Fruit fly (Drosophila melanogaster) whole organism, embryonic: ENCODE measurements around the gene Actn.

ENCODE experiments used
- Aef1 ChIP-seq: fragments of 200-800 bp; sonication (Bioruptor generic); IDR thresholded peaks from 3 replicates; pipeline ENCODE4 v1.3.6; 2022; ENCODE audit warnings: missing biosample characterization, missing genetic modification characterization
- Bteb2 ChIP-seq: fragments of 200-800 bp; sonication (Bioruptor generic); optimal IDR thresholded peaks from 2 replicates; lab custom pipeline; 2016; ENCODE audit warnings: missing biosample characterization, missing genetic modification characterization
- CG10321 ChIP-seq: fragments of 200-800 bp; sonication (Bioruptor generic); IDR thresholded peaks from 2 replicates; pipeline ENCODE4 v1.3.6; 2022; ENCODE audit warnings: missing biosample characterization, missing genetic modification characterization
- CG11723 ChIP-seq: fragments of 200-800 bp; sonication (Bioruptor generic); optimal IDR thresholded peaks from 2 replicates; lab custom pipeline; 2017; ENCODE audit warnings: missing biosample characterization, mild to moderate bottlenecking, missing genetic modification characterization
- CG15479 ChIP-seq: fragments of 200-800 bp; sonication (Bioruptor generic); optimal IDR thresholded peaks from 3 replicates; lab custom pipeline; 2019; ENCODE audit warnings: missing biosample characterization, mild to moderate bottlenecking, missing genetic modification characterization, moderate library complexity
- CG15514 ChIP-seq: fragments of 200-800 bp; sonication (Bioruptor generic); optimal IDR thresholded peaks from 3 replicates; lab custom pipeline; 2017; ENCODE audit warnings: missing biosample characterization, missing genetic modification characterization, mild to moderate bottlenecking, moderate library complexity, missing genetic modification reagents
- CG16815 ChIP-seq: fragments of 200-800 bp; sonication (Bioruptor generic); optimal IDR thresholded peaks from 3 replicates; lab custom pipeline; 2017; ENCODE audit warnings: missing biosample characterization, mild to moderate bottlenecking, missing genetic modification characterization
- CG17385 ChIP-seq: fragments of 200-800 bp; sonication (Bioruptor generic); optimal IDR thresholded peaks from 3 replicates; lab custom pipeline; 2018; ENCODE audit warnings: missing biosample characterization, mild to moderate bottlenecking, missing genetic modification characterization
- CG18599 ChIP-seq: fragments of 200-800 bp; sonication (Bioruptor generic); optimal IDR thresholded peaks from 3 replicates; lab custom pipeline; 2017; ENCODE audit warnings: missing biosample characterization, missing genetic modification characterization, mild to moderate bottlenecking, moderate library complexity, missing genetic modification reagents
- CG18619 ChIP-seq: fragments of 200-800 bp; sonication (Bioruptor generic); optimal IDR thresholded peaks from 3 replicates; lab custom pipeline; 2017; ENCODE audit warnings: missing biosample characterization, mild to moderate bottlenecking, missing genetic modification characterization
- CG2199 ChIP-seq: fragments of 200-800 bp; sonication (Bioruptor generic); IDR thresholded peaks from 3 replicates; pipeline ENCODE4 v1.3.6; 2022; ENCODE audit warnings: missing biosample characterization, missing genetic modification characterization
- CG4617 ChIP-seq: fragments of 200-800 bp; sonication (Bioruptor generic); optimal IDR thresholded peaks from 3 replicates; lab custom pipeline; 2016; ENCODE audit warnings: missing biosample characterization, missing genetic modification characterization, borderline replicate concordance
- CG6654 ChIP-seq: fragments of 200-800 bp; sonication (Bioruptor generic); optimal IDR thresholded peaks from 2 replicates; lab custom pipeline; 2017; ENCODE audit warnings: missing biosample characterization, mild to moderate bottlenecking, missing genetic modification characterization
- CG6683 ChIP-seq: fragments of 200-800 bp; sonication (Bioruptor generic); optimal IDR thresholded peaks from 2 replicates; lab custom pipeline; 2017; ENCODE audit warnings: missing biosample characterization, mild to moderate bottlenecking, missing genetic modification characterization, missing genetic modification reagents
- CG7839 ChIP-seq: fragments of 200-800 bp; sonication (Bioruptor generic); optimal IDR thresholded peaks from 3 replicates; lab custom pipeline; 2018; ENCODE audit warnings: missing biosample characterization, mild to moderate bottlenecking, missing genetic modification characterization, moderate library complexity
- CG7928 ChIP-seq: fragments of 200-800 bp; sonication (Bioruptor generic); optimal IDR thresholded peaks from 2 replicates; lab custom pipeline; 2017; ENCODE audit warnings: missing biosample characterization, mild to moderate bottlenecking, missing genetic modification characterization
- CG9437 ChIP-seq: fragments of 200-800 bp; sonication (Bioruptor generic); optimal IDR thresholded peaks from 2 replicates; lab custom pipeline; 2018; ENCODE audit warnings: missing biosample characterization, mild to moderate bottlenecking, missing genetic modification characterization
- Chrac-16 ChIP-seq: fragments of 200-800 bp; sonication (Bioruptor generic); optimal IDR thresholded peaks from 3 replicates; lab custom pipeline; 2016; ENCODE audit warnings: missing biosample characterization, missing genetic modification characterization
- Deaf1 ChIP-seq: fragments of 200-800 bp; optimal IDR thresholded peaks from 3 replicates; lab custom pipeline; 2019; ENCODE audit warnings: missing biosample characterization, mild to moderate bottlenecking, missing genetic modification characterization, moderate library complexity
- Dll ChIP-seq: fragments of 200-800 bp; sonication (Bioruptor generic); IDR thresholded peaks from 4 replicates; pipeline ENCODE4 v1.3.6; 2022; ENCODE audit warnings: missing biosample characterization, missing genetic modification characterization; ENCODE audit not compliant: partially characterized antibody
- Dp ChIP-seq: fragments of 200-800 bp; sonication (Bioruptor generic); optimal IDR thresholded peaks from 2 replicates; lab custom pipeline; 2018; ENCODE audit warnings: missing biosample characterization, mild to moderate bottlenecking, missing genetic modification characterization, moderate library complexity
- ERR ChIP-seq: fragments of 200-800 bp; sonication (Bioruptor generic); optimal IDR thresholded peaks from 2 replicates; lab custom pipeline; 2016; ENCODE audit warnings: missing biosample characterization, missing genetic modification characterization
- Hand ChIP-seq: fragments of 200-800 bp; sonication (Bioruptor generic); optimal IDR thresholded peaks from 2 replicates; lab custom pipeline; 2017; ENCODE audit warnings: mild to moderate bottlenecking, missing biosample characterization, missing genetic modification reagents, missing genetic modification characterization
- Hmr ChIP-seq: fragments of 200-800 bp; sonication (Bioruptor generic); optimal IDR thresholded peaks from 3 replicates; lab custom pipeline; 2017; ENCODE audit warnings: mild to moderate bottlenecking, missing biosample characterization, missing genetic modification reagents, missing genetic modification characterization
- Hr39 ChIP-seq: fragments of >200 bp; optimal IDR thresholded peaks from 2 replicates; lab custom pipeline; 2017
- Hr78 ChIP-seq, 2 experiments: fragments of 200-800 bp in 1 of 2; fragments of >200 bp in 1 of 2; sonication (Bioruptor generic) in 1 of 2; optimal IDR thresholded peaks; 2 replicates each; lab custom pipeline; 2017 to 2019; ENCODE audit warnings: missing biosample characterization in 2 of 2, missing genetic modification characterization in 2 of 2, mild to moderate bottlenecking in 1 of 2, moderate library complexity in 1 of 2
- Lhr ChIP-seq: fragments of 200-800 bp; sonication (Bioruptor generic); optimal IDR thresholded peaks from 3 replicates; lab custom pipeline; 2017; ENCODE audit warnings: mild to moderate bottlenecking, missing biosample characterization, missing genetic modification reagents, missing genetic modification characterization
- Lpt ChIP-seq: fragments of >200 bp; optimal IDR thresholded peaks from 2 replicates; lab custom pipeline; 2018; ENCODE audit warnings: missing biosample characterization, missing genetic modification characterization
- MESR4 ChIP-seq: fragments of 200-800 bp; sonication (Bioruptor generic); optimal IDR thresholded peaks from 2 replicates; lab custom pipeline; 2018; ENCODE audit warnings: missing biosample characterization, mild to moderate bottlenecking, missing genetic modification characterization, moderate library complexity
- Med ChIP-seq: fragments of 200-800 bp; sonication (Bioruptor generic); peaks from one replicate; lab custom pipeline; 2016; ENCODE audit warnings: missing biosample characterization, missing genetic modification characterization, mild to moderate bottlenecking, inconsistent platforms, moderate library complexity
- NFAT ChIP-seq: fragments of 200-800 bp; sonication (Bioruptor generic); IDR thresholded peaks from 2 replicates; pipeline ENCODE4 v1.3.6; 2022; ENCODE audit warnings: missing biosample characterization, missing genetic modification characterization
- NK7.1 ChIP-seq: fragments of 200-800 bp; sonication (Bioruptor generic); optimal IDR thresholded peaks from 3 replicates; lab custom pipeline; 2016; ENCODE audit warnings: missing biosample characterization, missing genetic modification characterization
- NfI ChIP-seq: fragments of 200-800 bp; sonication (Bioruptor generic); optimal IDR thresholded peaks from 3 replicates; lab custom pipeline; 2018; ENCODE audit warnings: missing biosample characterization, mild to moderate bottlenecking, missing genetic modification characterization, moderate library complexity
- Oli ChIP-seq: fragments of 200-800 bp; sonication (Bioruptor generic); optimal IDR thresholded peaks from 2 replicates; lab custom pipeline; 2018; ENCODE audit warnings: missing biosample characterization, mild to moderate bottlenecking, missing genetic modification characterization, moderate library complexity
- Sox102F ChIP-seq: fragments of 200-800 bp; sonication (Bioruptor generic); optimal IDR thresholded peaks from 2 replicates; lab custom pipeline; 2018; ENCODE audit warnings: missing biosample characterization, mild to moderate bottlenecking, missing genetic modification characterization, moderate library complexity
- Tbp ChIP-seq: fragments of >200 bp; optimal IDR thresholded peaks from 2 replicates; lab custom pipeline; 2018; ENCODE audit warnings: missing biosample characterization, missing genetic modification characterization
- YL-1 ChIP-seq: fragments of 200-800 bp; sonication (Bioruptor generic); optimal IDR thresholded peaks from 3 replicates; lab custom pipeline; 2017; ENCODE audit warnings: missing biosample characterization, mild to moderate bottlenecking, missing genetic modification characterization
- al ChIP-seq: fragments of 200-800 bp; sonication (Bioruptor generic); IDR thresholded peaks from 2 replicates; pipeline ENCODE4 v1.3.6; 2022; ENCODE audit warnings: missing biosample characterization, missing genetic modification characterization
- amos ChIP-seq: fragments of 200-800 bp; sonication (Bioruptor generic); IDR thresholded peaks from 2 replicates; pipeline ENCODE4 v1.3.6; 2022; ENCODE audit warnings: missing biosample characterization, missing genetic modification characterization; ENCODE audit not compliant: partially characterized antibody
- dysf ChIP-seq: fragments of 200-800 bp; sonication (Bioruptor generic); IDR thresholded peaks from 3 replicates; pipeline ENCODE4 v1.3.6; 2022; ENCODE audit warnings: missing biosample characterization, missing genetic modification characterization
- emc ChIP-seq: fragments of 200-800 bp; sonication (Bioruptor generic); optimal IDR thresholded peaks from 2 replicates; lab custom pipeline; 2016; ENCODE audit warnings: missing biosample characterization, missing genetic modification characterization
- fd102C ChIP-seq: fragments of 200-800 bp; sonication (Bioruptor generic); optimal IDR thresholded peaks from 2 replicates; lab custom pipeline; 2018; ENCODE audit warnings: missing biosample characterization, mild to moderate bottlenecking, missing genetic modification characterization, moderate library complexity
- ind ChIP-seq: fragments of 200-800 bp; sonication (Bioruptor generic); optimal IDR thresholded peaks from 3 replicates; lab custom pipeline; 2016; ENCODE audit warnings: missing biosample characterization, missing genetic modification characterization
- insv ChIP-seq, 2 experiments: fragments of 200-800 bp; sonication (Bioruptor generic); optimal IDR thresholded peaks; 3 replicates each; lab custom pipeline; 2016 to 2018; ENCODE audit warnings: missing biosample characterization in 2 of 2, missing genetic modification characterization in 2 of 2
- kah ChIP-seq: fragments of 200-800 bp; sonication (Bioruptor generic); optimal IDR thresholded peaks from 2 replicates; lab custom pipeline; 2018; ENCODE audit warnings: missing biosample characterization, mild to moderate bottlenecking, missing genetic modification characterization
- prd ChIP-seq, 3 experiments: fragments of >200 bp in 2 of 3; fragments of 200-800 bp in 1 of 3; sonication (Bioruptor generic) in 1 of 3; optimal IDR thresholded peaks in 2 of 3; IDR thresholded peaks in 1 of 3; 2 replicates in 2 of 3; 3 replicates in 1 of 3; pipeline versions ENCODE4 v1.3.6 to Lab custom; 2017 to 2022; ENCODE audit warnings: missing biosample characterization in 1 of 3, missing genetic modification characterization in 1 of 3
- stc ChIP-seq: fragments of 200-800 bp; sonication (Bioruptor generic); IDR thresholded peaks from 2 replicates; pipeline ENCODE4 v1.3.6; 2022; ENCODE audit warnings: missing biosample characterization, missing genetic modification characterization
- tll ChIP-seq, 2 experiments: fragments of 200-800 bp in 1 of 2; fragments of >200 bp in 1 of 2; sonication (Bioruptor generic) in 1 of 2; optimal IDR thresholded peaks; 2 replicates each; lab custom pipeline; 2017 to 2019; ENCODE audit warnings: missing biosample characterization in 2 of 2, missing genetic modification characterization in 2 of 2, mild to moderate bottlenecking in 1 of 2, moderate library complexity in 1 of 2
- usp ChIP-seq: fragments of >200 bp; optimal IDR thresholded peaks from 2 replicates; lab custom pipeline; 2017; ENCODE audit warnings: missing biosample characterization, missing genetic modification characterization

Actn gene

DNA sequence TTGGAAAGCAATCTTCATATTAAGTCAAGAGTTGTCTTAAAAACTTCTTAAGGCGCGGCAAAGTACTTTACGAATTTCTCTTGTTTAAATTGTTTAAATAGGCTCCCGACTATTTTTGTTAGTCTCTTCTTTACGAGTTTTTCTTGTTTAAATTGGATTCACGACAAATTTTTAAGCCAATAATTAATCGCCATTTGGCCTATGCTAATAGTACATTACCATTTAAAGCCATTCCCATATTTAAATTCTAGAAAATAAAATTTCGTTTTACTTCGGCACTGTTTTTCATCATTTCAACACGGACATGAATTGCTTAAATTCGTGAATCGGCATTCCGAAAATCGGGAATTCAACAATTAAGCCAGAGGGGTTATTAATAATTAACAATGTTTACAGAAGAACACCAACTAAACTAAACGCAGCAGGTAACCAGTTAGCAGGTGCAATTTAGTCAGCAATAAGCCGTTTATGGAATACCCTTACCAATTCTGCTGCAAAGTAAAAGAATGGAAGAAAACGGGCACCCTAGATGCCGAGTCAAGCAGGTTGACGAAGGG lies 32.6 kb downstream of the Actn start (continued):
- TF ChIP-seq dysf (GFP tag; lab: Robert Waterston, UW) (peak; percentile 68), Sox102F (peak; percentile 75), CG16815 (GFP tag; lab: Kevin White, UChicago) (peak; percentile 82), NfI (GFP tag; lab: Kevin White, UChicago) (peak; percentile 75), prd (optimal IDR thresholded peaks at IDR 0.05; lab: Kevin White, UChicago) (no peak), prd (GFP tag; IDR thresholded peaks at IDR 0.05; lab: Robert Waterston, UW) (peak; percentile 61), tll (GFP tag; optimal IDR thresholded peaks at IDR 0.05; lab: Kevin White, UChicago) (no peak), amos (GFP tag; lab: Robert Waterston, UW) (no peak), Dp (GFP tag; lab: Kevin White, UChicago) (no peak), Hr39 (lab: Kevin White, UChicago) (no peak), Hand (GFP tag; lab: Kevin White, UChicago) (no peak), CG7928 (GFP tag; lab: Kevin White, UChicago) (no peak), kah (GFP tag; lab: Kevin White, UChicago) (no peak), NK7.1 (GFP tag; lab: Kevin White, UChicago) (peak; percentile 26), CG6654 (GFP tag; lab: Kevin White, UChicago) (peak; percentile 44), Chrac-16 (GFP tag; lab: Kevin White, UChicago) (peak; percentile 54), Oli (tag; lab: Kevin White, UChicago) (peak; percentile 85), fd102C (no peak), CG4617 (peak; percentile 10), CG11723 (GFP tag; lab: Kevin White, UChicago) (peak; percentile 66), Bteb2 (peak; percentile 68), CG15479 (GFP tag; lab: Kevin White, UChicago) (no peak), CG9437 (peak; percentile 85), CG18619 (GFP tag; lab: Kevin White, UChicago) (peak; percentile 86), MESR4 (GFP tag; lab: Kevin White, UChicago) (no peak), Aef1 (peak; percentile 40; the same call in 2 of the 3 replicates), CG2199 (GFP tag; lab: Robert Waterston, UW) (no peak), Tbp (GFP tag; lab: Kevin White, UChicago) (no peak), CG10321 (GFP tag; lab: Robert Waterston, UW) (no peak; the same call in 1 of the 2 replicates), CG18599 (GFP tag; lab: Kevin White, UChicago) (peak; percentile 67), al (GFP tag; lab: Robert Waterston, UW) (peak; percentile 62), insv (GFP tag; optimal IDR thresholded peaks at IDR 0.05; lab: Kevin White, UChicago) (peak in 1 of 2 experiments; percentile 29), Dll (GFP tag; lab: Robert Waterston, UW) (no peak), CG15514 (GFP tag; lab: Kevin White, UChicago) (peak; percentile 48), emc (GFP tag; lab: Kevin White, UChicago) (no peak), stc (no peak), CG17385 (GFP tag; lab: Kevin White, UChicago) (peak; percentile 70), Hmr (peak; percentile 72), Lpt (GFP tag; lab: Kevin White, UChicago) (no peak), Lhr (GFP tag; lab: Kevin White, UChicago) (peak; percentile 60), Med (GFP tag; lab: Kevin White, UChicago) (peak; percentile 84), CG7839 (tag; lab: Kevin White, UChicago) (peak; percentile 79), Hr78 (GFP tag; optimal IDR thresholded peaks at IDR 0.05; lab: Kevin White, UChicago) (peak in 1 of 2 experiments; percentile 1), usp (GFP tag; lab: Kevin White, UChicago) (no peak), YL-1 (GFP tag; lab: Kevin White, UChicago) (no peak), NFAT (GFP tag; lab: Robert Waterston, UW) (peak; percentile 53; the same call in 1 of the 2 replicates), CG6683 (GFP tag; lab: Kevin White, UChicago) (no peak), ERR (GFP tag; lab: Kevin White, UChicago) (no peak), ind (peak; percentile 69), Deaf1 (tag; lab: Kevin White, UChicago) (no peak)
